Worm (Caenorhabditis elegans) whole organism, late embryonic: ENCODE measurements around the gene vhl-1.

Source experiments
- F13H6.1 ChIP-seq: sonication (generic microtip); optimal IDR thresholded peaks from 2 replicates; lab custom pipeline; 2016; ENCODE audit warnings: missing genetic modification characterization, missing compliant biosample characterization
- ceh-22 ChIP-seq: sonication (generic microtip); optimal IDR thresholded peaks from 2 replicates; lab custom pipeline; 2017; ENCODE audit warnings: missing biosample characterization, missing genetic modification characterization
- ceh-30 ChIP-seq: fragments of 150-350 bp; optimal IDR thresholded peaks from 2 replicates; lab custom pipeline; 2014; ENCODE audit warnings: missing biosample characterization, missing genetic modification characterization
- che-1 ChIP-seq: sonication (generic microtip); optimal IDR thresholded peaks from 2 replicates; lab custom pipeline; 2016; ENCODE audit warnings: mild to moderate bottlenecking, missing genetic modification characterization, missing compliant biosample characterization
- npax-4 ChIP-seq: sonication (generic microtip); optimal IDR thresholded peaks from 2 replicates; lab custom pipeline; 2016; ENCODE audit warnings: missing genetic modification characterization, missing compliant biosample characterization
- unc-3 ChIP-seq, 2 experiments: fragments of 200-800 bp in 1 of 2; sonication (Bioruptor generic) in 1 of 2; sonication (generic microtip) in 1 of 2; conservative IDR thresholded peaks in 1 of 2; optimal IDR thresholded peaks in 1 of 2; 2 replicates each; pipeline versions ENCODE4 v1.3.6 to Lab custom; 2016 to 2022; ENCODE audit warnings: missing compliant biosample characterization in 2 of 2, missing genetic modification characterization in 2 of 2, missing genetic modification reagents in 1 of 2

ce11 chrX:11326827-11327226, 19.7 kb downstream of the vhl-1 start, which contains the start of gene ZK455.5:
- TF ChIP-seq ceh-22 (tag; lab: Kevin White, UChicago): no peak
- no peak for TF ChIP-seq unc-3 (GFP tag; conservative IDR thresholded peaks at IDR 0.05; lab: Robert Waterston, UW)
- no peak for TF ChIP-seq unc-3 (tag; optimal IDR thresholded peaks at IDR 0.05; lab: Kevin White, UChicago)
- TF ChIP-seq che-1: no peak
- no peak for TF ChIP-seq ceh-30
- no peak for TF ChIP-seq npax-4 (tag; lab: Kevin White, UChicago)
- no peak for TF ChIP-seq F13H6.1 (tag; lab: Kevin White, UChicago)
